Fruit fly (Drosophila melanogaster) whole organism, embryonic: ENCODE measurements around the gene pav.
A peak's percentile ranks its signal among the peaks of the same experiment; 100 is the strongest.

ENCODE experiments used
- Antp ChIP-seq: fragments of 200-800 bp; sonication (Bioruptor generic); optimal IDR thresholded peaks from 3 replicates; lab custom pipeline; 2016; ENCODE audit warnings: missing biosample characterization, missing genetic modification characterization
- C15 ChIP-seq: fragments of 200-800 bp; sonication (Bioruptor generic); IDR thresholded peaks from 3 replicates; pipeline ENCODE4 v1.3.6; 2022; ENCODE audit warnings: missing biosample characterization, missing genetic modification characterization
- CG12071 ChIP-seq: fragments of 200-800 bp; sonication (Bioruptor generic); optimal IDR thresholded peaks from 3 replicates; lab custom pipeline; 2018; ENCODE audit warnings: missing biosample characterization, mild to moderate bottlenecking, missing genetic modification characterization
- CG2678 ChIP-seq: fragments of 200-800 bp; sonication (Bioruptor generic); optimal IDR thresholded peaks from 3 replicates; lab custom pipeline; 2019; ENCODE audit warnings: missing biosample characterization, mild to moderate bottlenecking, missing genetic modification characterization, moderate library complexity
- CG2875 ChIP-seq: fragments of 200-800 bp; sonication (Bioruptor generic); optimal IDR thresholded peaks from 2 replicates; lab custom pipeline; 2017; ENCODE audit warnings: missing biosample characterization, mild to moderate bottlenecking, missing genetic modification characterization, missing genetic modification reagents
- CG30020 ChIP-seq: fragments of 200-800 bp; optimal IDR thresholded peaks from 2 replicates; lab custom pipeline; 2019; ENCODE audit warnings: missing biosample characterization, mild to moderate bottlenecking, missing genetic modification characterization, moderate library complexity
- CG30403 ChIP-seq: fragments of 200-800 bp; sonication (Bioruptor generic); optimal IDR thresholded peaks from 3 replicates; lab custom pipeline; 2016; ENCODE audit warnings: missing biosample characterization, missing genetic modification characterization
- CG31365 ChIP-seq: fragments of 200-800 bp; sonication (Bioruptor generic); optimal IDR thresholded peaks from 2 replicates; lab custom pipeline; 2018; ENCODE audit warnings: missing biosample characterization, mild to moderate bottlenecking, missing genetic modification characterization
- CG3163 ChIP-seq: fragments of 200-800 bp; sonication (Bioruptor generic); optimal IDR thresholded peaks from 3 replicates; lab custom pipeline; 2016; ENCODE audit warnings: missing biosample characterization, missing genetic modification characterization
- CG32772 ChIP-seq: fragments of 200-800 bp; sonication (Bioruptor generic); IDR thresholded peaks from 2 replicates; pipeline ENCODE4 v1.3.6; 2022; ENCODE audit warnings: missing biosample characterization, missing genetic modification characterization
- CG3407 ChIP-seq: fragments of 200-800 bp; sonication (Bioruptor generic); optimal IDR thresholded peaks from 2 replicates; lab custom pipeline; 2018; ENCODE audit warnings: missing biosample characterization, mild to moderate bottlenecking, missing genetic modification characterization
- CG34224 ChIP-seq: fragments of 200-800 bp; sonication (Bioruptor generic); IDR thresholded peaks from 3 replicates; pipeline ENCODE4 v1.3.6; 2022; ENCODE audit warnings: missing biosample characterization, missing genetic modification characterization; ENCODE audit not compliant: partially characterized antibody
- CG3995 ChIP-seq: fragments of 200-800 bp; sonication (Bioruptor generic); optimal IDR thresholded peaks from 3 replicates; lab custom pipeline; 2016; ENCODE audit warnings: missing biosample characterization, missing genetic modification characterization
- CG4360 ChIP-seq: fragments of 200-800 bp; sonication (Bioruptor generic); IDR thresholded peaks from 2 replicates; pipeline ENCODE4 v1.3.6; 2022; ENCODE audit warnings: missing biosample characterization, missing genetic modification characterization
- CG5953 ChIP-seq: fragments of 200-800 bp; sonication (Bioruptor generic); IDR thresholded peaks from 2 replicates; pipeline ENCODE4 v1.3.6; 2022; ENCODE audit warnings: missing biosample characterization, missing genetic modification characterization
- CG6175 ChIP-seq: fragments of 200-800 bp; sonication (Bioruptor generic); IDR thresholded peaks from 3 replicates; pipeline ENCODE4 v1.3.6; 2022; ENCODE audit warnings: missing biosample characterization, missing genetic modification characterization
- CG6272 ChIP-seq: fragments of 200-800 bp; sonication (Bioruptor generic); IDR thresholded peaks from 2 replicates; pipeline ENCODE4 v1.3.6; 2022; ENCODE audit warnings: missing biosample characterization, missing genetic modification characterization
- CG6791 ChIP-seq: fragments of 200-800 bp; sonication (Bioruptor generic); IDR thresholded peaks from 3 replicates; pipeline ENCODE4 v1.3.6; 2022; ENCODE audit warnings: missing biosample characterization, missing genetic modification characterization; ENCODE audit not compliant: partially characterized antibody
- CG8944 ChIP-seq: fragments of 200-800 bp; sonication (Bioruptor generic); optimal IDR thresholded peaks from 3 replicates; lab custom pipeline; 2016; ENCODE audit warnings: missing biosample characterization, missing genetic modification characterization
- CG9727 ChIP-seq: fragments of 200-800 bp; sonication (Bioruptor generic); optimal IDR thresholded peaks from 3 replicates; lab custom pipeline; 2017; ENCODE audit warnings: missing biosample characterization, mild to moderate bottlenecking, missing genetic modification characterization
- D19A ChIP-seq: fragments of 200-800 bp; optimal IDR thresholded peaks from 3 replicates; lab custom pipeline; 2019; ENCODE audit warnings: missing biosample characterization, mild to moderate bottlenecking, missing genetic modification characterization, moderate library complexity
- Dp ChIP-seq: fragments of 200-800 bp; sonication (Bioruptor generic); optimal IDR thresholded peaks from 2 replicates; lab custom pipeline; 2018; ENCODE audit warnings: missing biosample characterization, mild to moderate bottlenecking, missing genetic modification characterization, moderate library complexity
- ERR ChIP-seq: fragments of 200-800 bp; sonication (Bioruptor generic); optimal IDR thresholded peaks from 2 replicates; lab custom pipeline; 2016; ENCODE audit warnings: missing biosample characterization, missing genetic modification characterization
- Elba2 ChIP-seq: fragments of 200-800 bp; sonication (Bioruptor generic); optimal IDR thresholded peaks from 3 replicates; lab custom pipeline; 2016; ENCODE audit warnings: missing biosample characterization, missing genetic modification characterization
- H2.0 ChIP-seq: fragments of 200-800 bp; sonication (Bioruptor generic); IDR thresholded peaks from 2 replicates; pipeline ENCODE4 v1.3.6; 2022; ENCODE audit warnings: missing biosample characterization, missing genetic modification characterization
- HmgZ ChIP-seq: fragments of 200-800 bp; sonication (Bioruptor generic); optimal IDR thresholded peaks from 2 replicates; lab custom pipeline; 2018; ENCODE audit warnings: missing biosample characterization, mild to moderate bottlenecking, missing genetic modification characterization
- MBD-R2 ChIP-seq: fragments of 200-800 bp; sonication (Bioruptor generic); IDR thresholded peaks from 2 replicates; pipeline ENCODE4 v1.3.6; 2022; ENCODE audit warnings: missing biosample characterization, missing genetic modification characterization
- Meics ChIP-seq: fragments of 200-800 bp; sonication (Bioruptor generic); optimal IDR thresholded peaks from 2 replicates; lab custom pipeline; 2017; ENCODE audit warnings: missing biosample characterization, mild to moderate bottlenecking, missing genetic modification characterization
- NFAT ChIP-seq: fragments of 200-800 bp; sonication (Bioruptor generic); IDR thresholded peaks from 2 replicates; pipeline ENCODE4 v1.3.6; 2022; ENCODE audit warnings: missing biosample characterization, missing genetic modification characterization
- NK7.1 ChIP-seq: fragments of 200-800 bp; sonication (Bioruptor generic); optimal IDR thresholded peaks from 3 replicates; lab custom pipeline; 2016; ENCODE audit warnings: missing biosample characterization, missing genetic modification characterization
- Side ChIP-seq: fragments of 200-800 bp; sonication (Bioruptor generic); optimal IDR thresholded peaks from 2 replicates; lab custom pipeline; 2016; ENCODE audit warnings: missing biosample characterization, missing genetic modification characterization
- Spps ChIP-seq: fragments of 200-800 bp; sonication (Bioruptor generic); optimal IDR thresholded peaks from 2 replicates; lab custom pipeline; 2018; ENCODE audit warnings: missing biosample characterization, mild to moderate bottlenecking, missing genetic modification characterization
- Ssrp ChIP-seq: fragments of 200-800 bp; sonication (Bioruptor generic); optimal IDR thresholded peaks from 2 replicates; lab custom pipeline; 2018; ENCODE audit warnings: missing biosample characterization, mild to moderate bottlenecking, missing genetic modification characterization, moderate library complexity
- Usf ChIP-seq: fragments of 200-800 bp; sonication (Bioruptor generic); optimal IDR thresholded peaks from 2 replicates; lab custom pipeline; 2017; ENCODE audit warnings: missing genotype, missing biosample characterization, missing genetic modification characterization
- ac ChIP-seq: fragments of 200-800 bp; sonication (Bioruptor generic); optimal IDR thresholded peaks from 3 replicates; lab custom pipeline; 2017; ENCODE audit warnings: missing biosample characterization, mild to moderate bottlenecking, missing genetic modification characterization
- ase ChIP-seq: fragments of 200-800 bp; sonication (Bioruptor generic); IDR thresholded peaks from 3 replicates; pipeline ENCODE4 v1.3.6; 2022; ENCODE audit warnings: missing biosample characterization, missing genetic modification characterization
- bigmax ChIP-seq: fragments of 200-800 bp; sonication (Bioruptor generic); optimal IDR thresholded peaks from 2 replicates; lab custom pipeline; 2018; ENCODE audit warnings: missing biosample characterization, mild to moderate bottlenecking, missing genetic modification characterization
- chinmo ChIP-seq: fragments of 200-800 bp; sonication (Bioruptor generic); IDR thresholded peaks from 4 replicates; pipeline ENCODE4 v1.3.6; 2022; ENCODE audit warnings: missing biosample characterization, missing genetic modification characterization; ENCODE audit not compliant: partially characterized antibody
- dati ChIP-seq: fragments of 200-800 bp; sonication (Bioruptor generic); IDR thresholded peaks from 2 replicates; pipeline ENCODE4 v1.3.6; 2022; ENCODE audit warnings: missing biosample characterization, missing genetic modification characterization
- dysf ChIP-seq: fragments of 200-800 bp; sonication (Bioruptor generic); IDR thresholded peaks from 3 replicates; pipeline ENCODE4 v1.3.6; 2022; ENCODE audit warnings: missing biosample characterization, missing genetic modification characterization
- ems ChIP-seq: fragments of 200-800 bp; sonication (Bioruptor generic); optimal IDR thresholded peaks from 3 replicates; lab custom pipeline; 2016; ENCODE audit warnings: missing biosample characterization, missing genetic modification characterization
- fu2 ChIP-seq: fragments of 200-800 bp; sonication (Bioruptor generic); optimal IDR thresholded peaks from 2 replicates; lab custom pipeline; 2016; ENCODE audit warnings: missing biosample characterization, missing genetic modification characterization
- gfzf ChIP-seq: fragments of 200-800 bp; sonication (Bioruptor generic); optimal IDR thresholded peaks from 2 replicates; lab custom pipeline; 2016; ENCODE audit warnings: missing biosample characterization, mild to moderate bottlenecking, missing genetic modification characterization, moderate library complexity
- jumu ChIP-seq: fragments of 200-800 bp; sonication (Bioruptor generic); optimal IDR thresholded peaks from 3 replicates; lab custom pipeline; 2016; ENCODE audit warnings: missing biosample characterization, missing genetic modification characterization
- kni ChIP-seq: fragments of 200-800 bp; sonication (Bioruptor generic); optimal IDR thresholded peaks from 3 replicates; lab custom pipeline; 2017; ENCODE audit warnings: mild to moderate bottlenecking, missing biosample characterization, missing genetic modification reagents, missing genetic modification characterization
- nmo ChIP-seq: fragments of 200-800 bp; sonication (Bioruptor generic); optimal IDR thresholded peaks from 2 replicates; lab custom pipeline; 2018; ENCODE audit warnings: missing biosample characterization, mild to moderate bottlenecking, missing genetic modification characterization, moderate library complexity
- psq ChIP-seq: fragments of 200-800 bp; sonication (Bioruptor generic); optimal IDR thresholded peaks from 2 replicates; lab custom pipeline; 2017; ENCODE audit warnings: missing biosample characterization, missing genetic modification characterization
- sima ChIP-seq: fragments of 200-800 bp; sonication (Bioruptor generic); optimal IDR thresholded peaks from 2 replicates; lab custom pipeline; 2016; ENCODE audit warnings: missing biosample characterization, missing genetic modification characterization
- sisA ChIP-seq: fragments of 200-800 bp; sonication (Bioruptor generic); IDR thresholded peaks from 2 replicates; pipeline ENCODE4 v1.3.6; 2022; ENCODE audit warnings: missing biosample characterization, missing genetic modification characterization
- tll ChIP-seq, 2 experiments: fragments of 200-800 bp in 1 of 2; fragments of >200 bp in 1 of 2; sonication (Bioruptor generic) in 1 of 2; optimal IDR thresholded peaks; 2 replicates each; lab custom pipeline; 2017 to 2019; ENCODE audit warnings: missing biosample characterization in 2 of 2, missing genetic modification characterization in 2 of 2, mild to moderate bottlenecking in 1 of 2, moderate library complexity in 1 of 2
- z ChIP-seq: fragments of 200-800 bp; sonication (Bioruptor generic); IDR thresholded peaks from 3 replicates; pipeline ENCODE4 v1.3.6; 2022; ENCODE audit warnings: missing biosample characterization, missing genetic modification characterization

The pav gene

dm6 chr3L:4269920-4270319 lies 27.4 kb downstream of the pav start (continued):
- TF ChIP-seq Ssrp (tag; lab: Kevin White, UChicago) = peak; percentile 72
- peak; percentile 16 for TF ChIP-seq CG2875 (GFP tag; lab: Kevin White, UChicago)
- TF ChIP-seq CG31365 (tag; lab: Kevin White, UChicago) = no peak
- TF ChIP-seq Spps = peak; percentile 52
- peak; percentile 29 for TF ChIP-seq CG30020 (tag; lab: Kevin White, UChicago)
- TF ChIP-seq dati (GFP tag; lab: Robert Waterston, UW) = no peak
- TF ChIP-seq H2.0 = peak; percentile 20; the same call in 1 of the 2 replicates
- TF ChIP-seq NFAT = no peak
- no peak for TF ChIP-seq NK7.1
- TF ChIP-seq CG2678 (tag; lab: Kevin White, UChicago) = peak; percentile 88
- TF ChIP-seq jumu (GFP tag; lab: Kevin White, UChicago) = no peak
- peak; percentile 63 for TF ChIP-seq kni (GFP tag; lab: Kevin White, UChicago)
- peak; percentile 67 for TF ChIP-seq Meics (GFP tag; lab: Kevin White, UChicago)
- TF ChIP-seq ems = no peak
- no peak for TF ChIP-seq MBD-R2 (GFP tag; lab: Robert Waterston, UW)
- peak; percentile 49; the same call in 1 of the 2 replicates for TF ChIP-seq CG32772 (GFP tag; lab: Robert Waterston, UW)
- no peak for TF ChIP-seq CG3163 (GFP tag; lab: Kevin White, UChicago)
- TF ChIP-seq CG9727 (GFP tag; lab: Kevin White, UChicago) = peak; percentile 57
- no peak for TF ChIP-seq CG6272
- peak; percentile 37; the same call in 1 of the 3 replicates for TF ChIP-seq ase (GFP tag; lab: Robert Waterston, UW)
- TF ChIP-seq ERR (GFP tag; lab: Kevin White, UChicago) = no peak
- peak; percentile 25 for TF ChIP-seq CG3995 (GFP tag; lab: Kevin White, UChicago)
- peak; percentile 65 for TF ChIP-seq CG30403 (GFP tag; lab: Kevin White, UChicago)
- TF ChIP-seq CG34224 (GFP tag; lab: Robert Waterston, UW) = no peak
- TF ChIP-seq HmgZ (tag; lab: Kevin White, UChicago) = peak; percentile 44
- no peak for TF ChIP-seq Elba2 (GFP tag; lab: Kevin White, UChicago)
- TF ChIP-seq CG8944 = no peak
- TF ChIP-seq CG3407 (GFP tag; lab: Kevin White, UChicago) = peak; percentile 53
- TF ChIP-seq CG5953 = peak; percentile 53; the same call in 1 of the 2 replicates
- TF ChIP-seq Antp (GFP tag; lab: Kevin White, UChicago) = no peak
- TF ChIP-seq gfzf = no peak
- TF ChIP-seq Usf (GFP tag; lab: Kevin White, UChicago) = peak; percentile 15
- no peak for TF ChIP-seq z (GFP tag; lab: Robert Waterston, UW)
- TF ChIP-seq CG6175 (GFP tag; lab: Robert Waterston, UW) = no peak
- no peak for TF ChIP-seq CG4360 (GFP tag; lab: Robert Waterston, UW)
- no peak for TF ChIP-seq psq (GFP tag; lab: Kevin White, UChicago)
- TF ChIP-seq chinmo (GFP tag; lab: Robert Waterston, UW) = no peak
- no peak for TF ChIP-seq bigmax (GFP tag; lab: Kevin White, UChicago)
- 0 out of 3 replicates have a peak, but pooled peaks have one; percentile 15 for TF ChIP-seq CG6791 (GFP tag; lab: Robert Waterston, UW)
- peak; percentile 81 for TF ChIP-seq nmo (GFP tag; lab: Kevin White, UChicago)
- TF ChIP-seq ac (GFP tag; lab: Kevin White, UChicago) = no peak
- no peak for TF ChIP-seq Dp (GFP tag; lab: Kevin White, UChicago)
- peak; percentile 56 for TF ChIP-seq CG12071 (GFP tag; lab: Kevin White, UChicago)
- peak; percentile 80 for TF ChIP-seq dysf
- TF ChIP-seq sisA (GFP tag; lab: Robert Waterston, UW) = no peak; the same call in 1 of the 2 replicates
- no peak for TF ChIP-seq Side (GFP tag; lab: Kevin White, UChicago)
- no peak for TF ChIP-seq fu2
- peak; percentile 77 for TF ChIP-seq D19A (tag; lab: Kevin White, UChicago)
- TF ChIP-seq tll (GFP tag; optimal IDR thresholded peaks at IDR 0.05; lab: Kevin White, UChicago) = no peak
- TF ChIP-seq sima = no peak
- peak; percentile 15; the same call in 1 of the 3 replicates for TF ChIP-seq C15
